Fruit fly (Drosophila melanogaster): ENCODE results near the gene CG3634.

DNA sequence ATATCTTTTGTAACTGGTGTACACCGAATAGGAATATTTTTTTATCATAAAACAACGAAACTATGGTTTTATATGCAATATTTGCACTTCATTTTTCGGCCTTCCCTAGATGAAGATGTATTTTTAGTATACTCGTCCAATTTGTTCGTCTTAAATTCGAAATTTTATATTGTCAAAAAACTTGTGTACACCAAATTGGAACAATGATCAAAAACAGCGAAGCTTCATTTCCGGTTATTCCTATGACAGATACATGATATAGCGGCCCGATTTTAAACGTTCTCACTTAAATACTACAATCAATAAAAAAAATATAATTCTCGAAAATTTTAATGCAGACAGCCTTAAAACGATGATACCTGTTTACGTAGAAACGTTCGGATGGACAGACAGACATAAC, 41.8 kb downstream of the CG3634 start:
- TF ChIP-seq CG11294 (GFP tag; IDR thresholded peaks at IDR 0.05) (no peak), Smox (GFP tag; optimal IDR thresholded peaks at IDR 0.05) (no peak), CG9139 (GFP tag; optimal IDR thresholded peaks at IDR 0.05) (no peak), CG10631 (GFP tag; optimal IDR thresholded peaks at IDR 0.05) (no peak), lz (GFP tag; optimal IDR thresholded peaks at IDR 0.05) (no peak), Sox14 (GFP tag; optimal IDR thresholded peaks at IDR 0.05) (no peak), acj6 (GFP tag; optimal IDR thresholded peaks at IDR 0.05) (no peak), Ets96B (tag; optimal IDR thresholded peaks at IDR 0.05) (no peak), Eip75B (GFP tag; optimal IDR thresholded peaks at IDR 0.05) (no peak), Sox102F (GFP tag; optimal IDR thresholded peaks at IDR 0.05) (no peak), net (GFP tag; optimal IDR thresholded peaks at IDR 0.05) (no peak)
